Fruit fly (Drosophila melanogaster): Measurements from ENCODE around the gene Brd8.
A peak's percentile ranks its signal among the peaks of the same experiment; 100 is the strongest.

Brd8 gene

dm6 chr3R:29214262-29214661 is 9.0 kb upstream of the Brd8 start (continued):
- peak; percentile 99 for TF ChIP-seq ase (GFP tag; IDR thresholded peaks at IDR 0.05)
- no peak for TF ChIP-seq HLHmδ (GFP tag; optimal IDR thresholded peaks at IDR 0.05)
- TF ChIP-seq CG13894 (tag; optimal IDR thresholded peaks at IDR 0.05), result peak; percentile 98
- peak; percentile 98 for TF ChIP-seq dm (GFP tag; optimal IDR thresholded peaks at IDR 0.05)
- TF ChIP-seq az2 (GFP tag; optimal IDR thresholded peaks at IDR 0.05), result peak; percentile 99
- TF ChIP-seq CG14965 (GFP tag; optimal IDR thresholded peaks at IDR 0.05; ENCODE audit: borderline replicate concordance), result peak; percentile 90
- peak; percentile 98 for TF ChIP-seq fd3F (GFP tag; optimal IDR thresholded peaks at IDR 0.05)
- peak; percentile 99 for TF ChIP-seq CG6854 (GFP tag; optimal IDR thresholded peaks at IDR 0.05)
- TF ChIP-seq Sry-δ (GFP tag; optimal IDR thresholded peaks at IDR 0.05), result peak; percentile 79
- peak; percentile 45; the same call in 1 of the 2 replicates for TF ChIP-seq tna (GFP tag; IDR thresholded peaks at IDR 0.05; ENCODE audit: partially characterized antibody)
- TF ChIP-seq Dip2 (GFP tag; IDR thresholded peaks at IDR 0.05), result peak; percentile 75
- TF ChIP-seq Ravus (GFP tag; IDR thresholded peaks at IDR 0.05), result peak; percentile 98
- peak; percentile 99 for TF ChIP-seq ems (GFP tag; optimal IDR thresholded peaks at IDR 0.05)
- peak; percentile 98 for TF ChIP-seq twi (tag; optimal IDR thresholded peaks at IDR 0.05)
- TF ChIP-seq CG6791 (GFP tag; IDR thresholded peaks at IDR 0.05; ENCODE audit: partially characterized antibody), result no peak; the same call in 1 of the 3 replicates
- TF ChIP-seq PHDP (tag; optimal IDR thresholded peaks at IDR 0.05), result peak; percentile 99
- TF ChIP-seq en (GFP tag; optimal IDR thresholded peaks at IDR 0.05), result peak; percentile 99
- TF ChIP-seq tio (GFP tag; optimal IDR thresholded peaks at IDR 0.05), result peak; percentile 99
- no peak for TF ChIP-seq br (optimal IDR thresholded peaks at IDR 0.05)
- TF ChIP-seq onecut (GFP tag; IDR thresholded peaks at IDR 0.05), result peak; percentile 99
- TF ChIP-seq CG4617 (GFP tag; optimal IDR thresholded peaks at IDR 0.05; ENCODE audit: borderline replicate concordance), result peak; percentile 99
- TF ChIP-seq slp2 (GFP tag; optimal IDR thresholded peaks at IDR 0.05), result peak; percentile 98
- peak; percentile 99 for TF ChIP-seq Hr51 (GFP tag; optimal IDR thresholded peaks at IDR 0.05)
- TF ChIP-seq ERR (GFP tag; optimal IDR thresholded peaks at IDR 0.05), result peak; percentile 98
- peak; percentile 99 for TF ChIP-seq ind (GFP tag; optimal IDR thresholded peaks at IDR 0.05)
- TF ChIP-seq CG3847 (GFP tag; IDR thresholded peaks at IDR 0.05), result peak; percentile 99
- TF ChIP-seq CG15479 (GFP tag; optimal IDR thresholded peaks at IDR 0.05), result peak; percentile 90
- TF ChIP-seq Sin3A (optimal IDR thresholded peaks at IDR 0.05), result no peak
- TF ChIP-seq fd102C (GFP tag; optimal IDR thresholded peaks at IDR 0.05), result peak; percentile 98
- peak; percentile 98 for TF ChIP-seq CG11696 (GFP tag; IDR thresholded peaks at IDR 0.05)
- TF ChIP-seq CG11093 (GFP tag; IDR thresholded peaks at IDR 0.05), result peak; percentile 98
- TF ChIP-seq CG13123 (GFP tag; optimal IDR thresholded peaks at IDR 0.05), result peak; percentile 99
- peak; percentile 95 for TF ChIP-seq psq (GFP tag; optimal IDR thresholded peaks at IDR 0.05)
- TF ChIP-seq Deaf1 (tag; optimal IDR thresholded peaks at IDR 0.05), result peak; percentile 89
- TF ChIP-seq BtbVII (GFP tag; optimal IDR thresholded peaks at IDR 0.05), result peak; percentile 99
- peak; percentile 99 for TF ChIP-seq nom (GFP tag; optimal IDR thresholded peaks at IDR 0.05)
- peak; percentile 99 for TF ChIP-seq Sox102F (GFP tag; optimal IDR thresholded peaks at IDR 0.05)
- TF ChIP-seq Dbx (GFP tag; IDR thresholded peaks at IDR 0.05), result peak; percentile 99
- TF ChIP-seq CG1024 (GFP tag; IDR thresholded peaks at IDR 0.05), result peak; percentile 98
- TF ChIP-seq CkIIα-i1 (GFP tag; IDR thresholded peaks at IDR 0.05), result peak; percentile 97
- TF ChIP-seq Spps (tag; optimal IDR thresholded peaks at IDR 0.05), result peak; percentile 99
- TF ChIP-seq Doc3 (GFP tag; IDR thresholded peaks at IDR 0.05; ENCODE audit: partially characterized antibody), result no peak
- TF ChIP-seq sob (GFP tag; IDR thresholded peaks at IDR 0.05), result peak; percentile 99
- peak; percentile 99 for TF ChIP-seq gem (tag; optimal IDR thresholded peaks at IDR 0.05)
- TF ChIP-seq trem (tag; optimal IDR thresholded peaks at IDR 0.05), result peak; percentile 97
- peak; percentile 99 for TF ChIP-seq CG16863 (GFP tag; optimal IDR thresholded peaks at IDR 0.05)
- peak; percentile 79 for TF ChIP-seq pfk (GFP tag; optimal IDR thresholded peaks at IDR 0.05)
- peak; percentile 99 for TF ChIP-seq HHEX (GFP tag; optimal IDR thresholded peaks at IDR 0.05)
- peak; percentile 99 for TF ChIP-seq Awh (GFP tag; IDR thresholded peaks at IDR 0.05)
- TF ChIP-seq Lim3 (GFP tag; IDR thresholded peaks at IDR 0.05), result peak; percentile 97
- peak; percentile 99 for TF ChIP-seq CG30431 (GFP tag; optimal IDR thresholded peaks at IDR 0.05)
